Fruit fly (Drosophila melanogaster) whole organism, embryonic: ENCODE data around the gene Rab9.

Source experiments
- Aef1 ChIP-seq: fragments of 200-800 bp; sonication (Bioruptor generic); IDR thresholded peaks from 3 replicates; pipeline ENCODE4 v1.3.6; 2022; ENCODE audit warnings: missing biosample characterization, missing genetic modification characterization
- Awh ChIP-seq: fragments of 200-800 bp; sonication (Bioruptor generic); IDR thresholded peaks from 2 replicates; pipeline ENCODE4, ENCODE4 v1.3.6; 2022; ENCODE audit warnings: missing biosample characterization, missing genetic modification characterization
- CG11085 ChIP-seq: fragments of 200-800 bp; sonication (Bioruptor generic); IDR thresholded peaks from 2 replicates; pipeline ENCODE4 v1.3.6; 2022; ENCODE audit warnings: missing biosample characterization, missing genetic modification characterization
- CG12104 ChIP-seq: fragments of 200-800 bp; sonication (Bioruptor generic); optimal IDR thresholded peaks from 3 replicates; lab custom pipeline; 2016; ENCODE audit warnings: missing biosample characterization, missing genetic modification characterization
- CG12219 ChIP-seq: fragments of 200-800 bp; sonication (Bioruptor generic); optimal IDR thresholded peaks from 3 replicates; lab custom pipeline; 2018; ENCODE audit warnings: missing biosample characterization, mild to moderate bottlenecking, missing genetic modification characterization
- CG12942 ChIP-seq: fragments of 200-800 bp; sonication (Bioruptor generic); optimal IDR thresholded peaks from 3 replicates; lab custom pipeline; 2016; ENCODE audit warnings: missing biosample characterization, missing genetic modification characterization
- CG13123 ChIP-seq: fragments of 200-800 bp; sonication (Bioruptor generic); optimal IDR thresholded peaks from 2 replicates; lab custom pipeline; 2016; ENCODE audit warnings: missing biosample characterization, missing genetic modification characterization
- CG13296 ChIP-seq: fragments of 200-800 bp; sonication (Bioruptor generic); optimal IDR thresholded peaks from 3 replicates; lab custom pipeline; 2018; ENCODE audit warnings: missing biosample characterization, mild to moderate bottlenecking, missing genetic modification characterization
- CG16815 ChIP-seq: fragments of 200-800 bp; sonication (Bioruptor generic); optimal IDR thresholded peaks from 3 replicates; lab custom pipeline; 2017; ENCODE audit warnings: missing biosample characterization, mild to moderate bottlenecking, missing genetic modification characterization
- CG17361 ChIP-seq: fragments of 200-800 bp; sonication (Bioruptor generic); IDR thresholded peaks from 3 replicates; pipeline ENCODE4 v1.3.6; 2022; ENCODE audit warnings: missing biosample characterization, missing genetic modification characterization
- CG18619 ChIP-seq: fragments of 200-800 bp; sonication (Bioruptor generic); optimal IDR thresholded peaks from 3 replicates; lab custom pipeline; 2017; ENCODE audit warnings: missing biosample characterization, mild to moderate bottlenecking, missing genetic modification characterization
- CG33213 ChIP-seq: fragments of 200-800 bp; sonication (Bioruptor generic); optimal IDR thresholded peaks from 3 replicates; lab custom pipeline; 2016; ENCODE audit warnings: missing biosample characterization, missing genetic modification characterization
- CG33557 ChIP-seq: fragments of 200-800 bp; sonication (Bioruptor generic); optimal IDR thresholded peaks from 2 replicates; lab custom pipeline; 2019; ENCODE audit warnings: missing biosample characterization, mild to moderate bottlenecking, missing genetic modification characterization, moderate library complexity
- CG4854 ChIP-seq: fragments of 200-800 bp; sonication (Bioruptor generic); optimal IDR thresholded peaks from 2 replicates; lab custom pipeline; 2016; ENCODE audit warnings: missing biosample characterization, missing genetic modification characterization, inconsistent platforms
- CG5180 ChIP-seq: fragments of 200-800 bp; sonication (Bioruptor generic); optimal IDR thresholded peaks from 3 replicates; lab custom pipeline; 2017; ENCODE audit warnings: missing biosample characterization, missing genetic modification characterization, mild to moderate bottlenecking, moderate library complexity, missing genetic modification reagents
- CG6654 ChIP-seq: fragments of 200-800 bp; sonication (Bioruptor generic); optimal IDR thresholded peaks from 2 replicates; lab custom pipeline; 2017; ENCODE audit warnings: missing biosample characterization, mild to moderate bottlenecking, missing genetic modification characterization
- CG9215 ChIP-seq: fragments of 200-800 bp; sonication (Bioruptor generic); IDR thresholded peaks from 2 replicates; pipeline ENCODE4 v1.3.6; 2022; ENCODE audit warnings: missing biosample characterization, missing genetic modification characterization
- CkIIα-i1 ChIP-seq: fragments of 200-800 bp; sonication (Bioruptor generic); IDR thresholded peaks from 2 replicates; pipeline ENCODE4 v1.3.6; 2022; ENCODE audit warnings: missing biosample characterization, missing genetic modification characterization
- Dek ChIP-seq: fragments of 200-800 bp; sonication (Bioruptor generic); optimal IDR thresholded peaks from 3 replicates; lab custom pipeline; 2019; ENCODE audit warnings: missing biosample characterization, mild to moderate bottlenecking, missing genetic modification characterization, moderate library complexity
- Dll ChIP-seq: fragments of 200-800 bp; sonication (Bioruptor generic); IDR thresholded peaks from 4 replicates; pipeline ENCODE4 v1.3.6; 2022; ENCODE audit warnings: missing biosample characterization, missing genetic modification characterization; ENCODE audit not compliant: partially characterized antibody
- Dref ChIP-seq: fragments of 200-800 bp; sonication (Bioruptor generic); IDR thresholded peaks from 2 replicates; pipeline ENCODE4 v1.3.6; 2022; ENCODE audit warnings: missing biosample characterization, missing genetic modification characterization
- Ets65A ChIP-seq: fragments of 200-800 bp; sonication (Bioruptor generic); peaks from one replicate; lab custom pipeline; 2016; ENCODE audit warnings: missing biosample characterization, missing genetic modification characterization
- Gug ChIP-seq: fragments of 200-800 bp; sonication (Bioruptor generic); IDR thresholded peaks from 4 replicates; pipeline ENCODE4 v1.3.6; 2022; ENCODE audit warnings: missing biosample characterization, missing genetic modification characterization
- HLH54F ChIP-seq: fragments of 200-800 bp; sonication (Bioruptor generic); optimal IDR thresholded peaks from 3 replicates; lab custom pipeline; 2016; ENCODE audit warnings: missing biosample characterization, missing genetic modification characterization
- Hey ChIP-seq: fragments of 200-800 bp; sonication (Bioruptor generic); optimal IDR thresholded peaks from 3 replicates; lab custom pipeline; 2018; ENCODE audit warnings: missing biosample characterization, mild to moderate bottlenecking, missing genetic modification characterization
- HmgD ChIP-seq: fragments of 200-800 bp; sonication (Bioruptor generic); optimal IDR thresholded peaks from 3 replicates; lab custom pipeline; 2016; ENCODE audit warnings: missing biosample characterization, missing genetic modification characterization
- Hmr ChIP-seq: fragments of 200-800 bp; sonication (Bioruptor generic); optimal IDR thresholded peaks from 3 replicates; lab custom pipeline; 2017; ENCODE audit warnings: mild to moderate bottlenecking, missing biosample characterization, missing genetic modification reagents, missing genetic modification characterization
- Med ChIP-seq: fragments of 200-800 bp; sonication (Bioruptor generic); peaks from one replicate; lab custom pipeline; 2016; ENCODE audit warnings: missing biosample characterization, missing genetic modification characterization, mild to moderate bottlenecking, inconsistent platforms, moderate library complexity
- Opbp ChIP-seq: fragments of 200-800 bp; sonication (Bioruptor generic); IDR thresholded peaks from 3 replicates; pipeline ENCODE4 v1.3.6; 2022; ENCODE audit warnings: missing biosample characterization, missing genetic modification characterization; ENCODE audit not compliant: partially characterized antibody
- Optix ChIP-seq: fragments of 200-800 bp; sonication (Bioruptor generic); IDR thresholded peaks from 3 replicates; pipeline ENCODE4 v1.3.6; 2022; ENCODE audit warnings: missing biosample characterization, missing genetic modification characterization
- PHDP ChIP-seq: fragments of 200-800 bp; sonication (Bioruptor generic); optimal IDR thresholded peaks from 3 replicates; lab custom pipeline; 2018; ENCODE audit warnings: missing biosample characterization, mild to moderate bottlenecking, missing genetic modification characterization, moderate library complexity
- Pdp1 ChIP-seq, 2 experiments: fragments of 200-800 bp; sonication (Bioruptor generic); optimal IDR thresholded peaks; 3 replicates each; lab custom pipeline; 2016; ENCODE audit warnings: missing biosample characterization in 2 of 2, missing genetic modification characterization in 2 of 2, mild to moderate bottlenecking in 1 of 2, moderate library complexity in 1 of 2
- Ptx1 ChIP-seq: fragments of 200-800 bp; sonication (Bioruptor generic); IDR thresholded peaks from 2 replicates; pipeline ENCODE4 v1.3.6; 2022; ENCODE audit warnings: missing biosample characterization, missing genetic modification characterization
- Stat92E ChIP-seq, 3 experiments: fragments of >200 bp in 2 of 3; fragments of 200-800 bp in 1 of 3; sonication (Bioruptor generic) in 1 of 3; optimal IDR thresholded peaks; 2 replicates each; lab custom pipeline; 2017 to 2019; ENCODE audit warnings: missing biosample characterization in 3 of 3, missing genetic modification characterization in 3 of 3, mild to moderate bottlenecking in 1 of 3, moderate library complexity in 1 of 3
- TFAM ChIP-seq: fragments of 200-800 bp; sonication (Bioruptor generic); optimal IDR thresholded peaks from 2 replicates; lab custom pipeline; 2017; ENCODE audit warnings: missing biosample characterization, missing genetic modification characterization, inconsistent platforms
- Taf1 ChIP-seq: fragments of 200-800 bp; sonication (Bioruptor generic); IDR thresholded peaks from 2 replicates; pipeline ENCODE4 v1.3.6; 2022; ENCODE audit warnings: missing biosample characterization, missing genetic modification characterization
- Usf ChIP-seq: fragments of 200-800 bp; sonication (Bioruptor generic); optimal IDR thresholded peaks from 2 replicates; lab custom pipeline; 2017; ENCODE audit warnings: missing genotype, missing biosample characterization, missing genetic modification characterization
- bigmax ChIP-seq: fragments of 200-800 bp; sonication (Bioruptor generic); optimal IDR thresholded peaks from 2 replicates; lab custom pipeline; 2018; ENCODE audit warnings: missing biosample characterization, mild to moderate bottlenecking, missing genetic modification characterization
- bowl ChIP-seq: fragments of 200-800 bp; sonication (Bioruptor generic); IDR thresholded peaks from 2 replicates; pipeline ENCODE4 v1.3.6; 2022; ENCODE audit warnings: missing biosample characterization, missing genetic modification characterization
- disco-r ChIP-seq: fragments of 200-800 bp; sonication (Bioruptor generic); optimal IDR thresholded peaks from 2 replicates; lab custom pipeline; 2016; ENCODE audit warnings: missing biosample characterization, missing genetic modification characterization
- ewg ChIP-seq: fragments of 200-800 bp; sonication (Bioruptor generic); optimal IDR thresholded peaks from 3 replicates; lab custom pipeline; 2017; ENCODE audit warnings: mild to moderate bottlenecking, missing biosample characterization, missing genetic modification reagents, missing genetic modification characterization
- gsb ChIP-seq: fragments of 200-800 bp; sonication (Bioruptor generic); IDR thresholded peaks from 2 replicates; pipeline ENCODE4 v1.3.6; 2022; ENCODE audit warnings: missing biosample characterization, missing genetic modification characterization
- jigr1 ChIP-seq: fragments of 200-800 bp; sonication (Bioruptor generic); IDR thresholded peaks from 3 replicates; pipeline ENCODE4 v1.3.6; 2022; ENCODE audit warnings: missing biosample characterization, missing genetic modification characterization
- nom ChIP-seq: fragments of 200-800 bp; sonication (Bioruptor generic); optimal IDR thresholded peaks from 2 replicates; lab custom pipeline; 2017; ENCODE audit warnings: missing biosample characterization, missing genetic modification characterization, mild to moderate bottlenecking, moderate library complexity, missing genetic modification reagents
- onecut ChIP-seq: fragments of 200-800 bp; sonication (Bioruptor generic); IDR thresholded peaks from 2 replicates; pipeline ENCODE4 v1.3.6; 2022; ENCODE audit warnings: missing biosample characterization, missing genetic modification characterization
- pfk ChIP-seq: fragments of 200-800 bp; sonication (Bioruptor generic); optimal IDR thresholded peaks from 2 replicates; lab custom pipeline; 2018; ENCODE audit warnings: missing biosample characterization, mild to moderate bottlenecking, missing genetic modification characterization, moderate library complexity
- sisA ChIP-seq: fragments of 200-800 bp; sonication (Bioruptor generic); IDR thresholded peaks from 2 replicates; pipeline ENCODE4 v1.3.6; 2022; ENCODE audit warnings: missing biosample characterization, missing genetic modification characterization
- slbo ChIP-seq: fragments of 200-800 bp; sonication (Bioruptor generic); IDR thresholded peaks from 2 replicates; pipeline ENCODE4 v1.3.6; 2022; ENCODE audit warnings: missing biosample characterization, missing genetic modification characterization
- sna ChIP-seq: fragments of 200-800 bp; sonication (Bioruptor generic); IDR thresholded peaks from 2 replicates; pipeline ENCODE4 v1.3.6; 2022; ENCODE audit warnings: missing biosample characterization, missing genetic modification characterization; ENCODE audit not compliant: partially characterized antibody
- ttk ChIP-seq: fragments of 200-800 bp; sonication (Bioruptor generic); IDR thresholded peaks from 2 replicates; pipeline ENCODE4 v2.1.2; 2022; ENCODE audit warnings: missing biosample characterization, missing genetic modification characterization
- zfh2 ChIP-seq: fragments of 200-800 bp; sonication (Bioruptor generic); optimal IDR thresholded peaks from 2 replicates; lab custom pipeline; 2016; ENCODE audit warnings: missing biosample characterization, missing genetic modification characterization

Gene Rab9

DNA sequence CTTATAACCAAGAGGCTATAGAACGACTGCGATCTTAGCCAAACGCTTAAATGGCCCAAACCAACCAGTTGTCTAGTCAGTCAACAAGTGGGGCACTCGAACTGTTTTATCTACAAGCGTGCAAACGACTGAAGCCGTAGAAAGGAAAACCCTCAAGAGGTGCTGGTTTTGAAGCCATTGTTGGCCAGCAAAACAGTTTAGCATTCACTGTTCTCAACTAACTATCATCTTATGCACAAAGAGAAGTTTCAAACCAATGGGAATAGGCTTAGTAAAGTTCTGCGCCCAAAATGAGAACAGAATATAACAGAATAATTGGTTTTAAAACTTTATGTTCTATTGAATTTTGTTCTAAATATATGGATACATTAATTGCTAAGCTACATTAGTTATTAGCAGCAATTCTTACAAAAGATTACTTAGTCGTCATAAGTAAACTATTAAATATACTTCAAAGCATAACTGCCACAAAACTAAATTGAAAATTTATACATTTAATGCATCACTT lies 38.6 kb upstream of the Rab9 start, which contains the start of gene CG31798 (continued):
- no peak for TF ChIP-seq Hey (tag; lab: Kevin White, UChicago)
- no peak for TF ChIP-seq Stat92E (GFP tag; optimal IDR thresholded peaks at IDR 0.05; lab: Kevin White, UChicago)
- TF ChIP-seq HmgD (GFP tag; lab: Kevin White, UChicago) = peak; percentile 47
- no peak for TF ChIP-seq ttk (GFP tag; lab: Robert Waterston, UW)
- no peak for TF ChIP-seq PHDP (tag; lab: Kevin White, UChicago)
- no peak for TF ChIP-seq sisA (GFP tag; lab: Robert Waterston, UW)
- no peak for TF ChIP-seq CG33557 (GFP tag; lab: Kevin White, UChicago)
- TF ChIP-seq HLH54F = no peak
- no peak for TF ChIP-seq Dll (GFP tag; lab: Robert Waterston, UW)
- TF ChIP-seq Ptx1 (GFP tag; lab: Robert Waterston, UW) = no peak
- TF ChIP-seq Dref (GFP tag; lab: Robert Waterston, UW) = 0 out of 2 replicates have a peak, but pooled peaks have one; percentile 9
- TF ChIP-seq CG13123 (GFP tag; lab: Kevin White, UChicago) = no peak
- TF ChIP-seq Aef1 = no peak
- no peak for TF ChIP-seq CG11085 (GFP tag; lab: Robert Waterston, UW)
- no peak for TF ChIP-seq pfk (GFP tag; lab: Kevin White, UChicago)
- TF ChIP-seq ewg = no peak
- no peak for TF ChIP-seq TFAM (GFP tag; lab: Kevin White, UChicago)
- no peak for TF ChIP-seq Gug (GFP tag; lab: Robert Waterston, UW)
- TF ChIP-seq Dek = peak; percentile 7
- TF ChIP-seq jigr1 (GFP tag; lab: Robert Waterston, UW) = no peak
- TF ChIP-seq CG13296 (GFP tag; lab: Kevin White, UChicago) = no peak
- TF ChIP-seq sna (GFP tag; lab: Robert Waterston, UW) = no peak
- peak; percentile 99 for TF ChIP-seq CG6654
- no peak for TF ChIP-seq onecut
- no peak for TF ChIP-seq CG4854
- TF ChIP-seq CkIIα-i1 = no peak
- TF ChIP-seq CG33213 (GFP tag; lab: Kevin White, UChicago) = no peak
- TF ChIP-seq nom (GFP tag; lab: Kevin White, UChicago) = no peak
- no peak for TF ChIP-seq slbo (GFP tag; lab: Robert Waterston, UW)
- TF ChIP-seq Ets65A (GFP tag; lab: Kevin White, UChicago) = peak; percentile 5
- no peak for TF ChIP-seq bigmax (GFP tag; lab: Kevin White, UChicago)
- TF ChIP-seq Optix (GFP tag; lab: Robert Waterston, UW) = no peak
- TF ChIP-seq Hmr (GFP tag; lab: Kevin White, UChicago) = peak; percentile 6
- no peak for TF ChIP-seq gsb (GFP tag; lab: Robert Waterston, UW)
- TF ChIP-seq CG9215 = no peak
- no peak for TF ChIP-seq bowl (GFP tag; lab: Robert Waterston, UW)
- peak; percentile 26 for TF ChIP-seq CG5180
- TF ChIP-seq Taf1 (GFP tag; lab: Robert Waterston, UW) = no peak
- no peak for TF ChIP-seq disco-r (GFP tag; lab: Kevin White, UChicago)
- TF ChIP-seq CG12219 = no peak
- no peak for TF ChIP-seq CG12942 (GFP tag; lab: Kevin White, UChicago)
- TF ChIP-seq Med (GFP tag; lab: Kevin White, UChicago) = peak; percentile 44
- no peak for TF ChIP-seq CG17361
- no peak for TF ChIP-seq Awh (GFP tag; lab: Robert Waterston, UW)
- no peak for TF ChIP-seq Usf (GFP tag; lab: Kevin White, UChicago)
- no peak for TF ChIP-seq CG16815 (GFP tag; lab: Kevin White, UChicago)
- no peak; the same call in 2 of the 3 replicates for TF ChIP-seq Opbp (GFP tag; lab: Robert Waterston, UW)
- no peak for TF ChIP-seq zfh2 (GFP tag; lab: Kevin White, UChicago)
- TF ChIP-seq CG18619 = no peak
- TF ChIP-seq CG12104 (GFP tag; lab: Kevin White, UChicago) = no peak
- no peak for TF ChIP-seq Pdp1 (GFP tag; optimal IDR thresholded peaks at IDR 0.05; lab: Kevin White, UChicago)
